Worm (Caenorhabditis elegans) whole organism, L3 larva: Measurements from ENCODE around the gene npp-27.

Experiments
- R02D3.7 ChIP-seq: fragments of 150-350 bp; optimal IDR thresholded peaks from 2 replicates; lab custom pipeline; 2014; ENCODE audit warnings: missing biosample characterization, missing genetic modification characterization
- ZK546.5 ChIP-seq: sonication (generic microtip); optimal IDR thresholded peaks from 2 replicates; lab custom pipeline; 2017; ENCODE audit warnings: missing biosample characterization, missing genetic modification characterization
- aly-2 ChIP-seq: fragments of 150-350 bp; optimal IDR thresholded peaks from 2 replicates; lab custom pipeline; 2014; ENCODE audit warnings: missing biosample characterization, missing genetic modification characterization
- ama-1 ChIP-seq: fragments of 150-350 bp; optimal IDR thresholded peaks from 2 replicates; lab custom pipeline; 2018
- ceh-16 ChIP-seq: sonication (generic microtip); optimal IDR thresholded peaks from 2 replicates; lab custom pipeline; 2017; ENCODE audit warnings: missing biosample characterization, missing genetic modification characterization
- ceh-28 ChIP-seq: fragments of 150-350 bp; optimal IDR thresholded peaks from 2 replicates; lab custom pipeline; 2014; ENCODE audit warnings: missing biosample characterization, missing genetic modification reagents, missing genetic modification characterization
- ceh-82 ChIP-seq: fragments of 150-350 bp; optimal IDR thresholded peaks from 2 replicates; lab custom pipeline; 2014; ENCODE audit warnings: missing biosample characterization, missing genetic modification characterization
- ceh-9 ChIP-seq: sonication (generic microtip); optimal IDR thresholded peaks from 2 replicates; lab custom pipeline; 2018; ENCODE audit warnings: missing biosample characterization, missing genetic modification characterization
- elt-3 ChIP-seq, 3 experiments: fragments of 150-350 bp in 1 of 3; sonication (generic microtip) in 2 of 3; optimal IDR thresholded peaks; 2 replicates in 2 of 3; 4 replicates in 1 of 3; lab custom pipeline; 2014 to 2017; ENCODE audit warnings: missing biosample characterization in 3 of 3, missing genetic modification characterization in 3 of 3
- eor-1 ChIP-seq, 2 experiments: fragments of 150-350 bp; optimal IDR thresholded peaks; 2 replicates each; lab custom pipeline; 2014 to 2018; ENCODE audit warnings: missing biosample characterization in 2 of 2, missing genetic modification characterization in 2 of 2
- fkh-10 ChIP-seq: sonication (generic microtip); optimal IDR thresholded peaks from 2 replicates; lab custom pipeline; 2017; ENCODE audit warnings: missing biosample characterization, missing genetic modification reagents, missing genetic modification characterization
- fkh-2 ChIP-seq: fragments of 150-350 bp; optimal IDR thresholded peaks from 2 replicates; lab custom pipeline; 2014; ENCODE audit warnings: missing biosample characterization, missing genetic modification reagents, missing genetic modification characterization
- fos-1 ChIP-seq: fragments of 150-350 bp; optimal IDR thresholded peaks from 2 replicates; lab custom pipeline; 2014; ENCODE audit warnings: missing biosample characterization, missing genetic modification characterization
- lin-39 ChIP-seq: fragments of 150-350 bp; optimal IDR thresholded peaks from 2 replicates; lab custom pipeline; 2018; ENCODE audit warnings: missing biosample characterization, missing genetic modification reagents, missing genetic modification characterization
- mml-1 ChIP-seq: fragments of 150-350 bp; sonication (generic microtip); optimal IDR thresholded peaks from 3 replicates; lab custom pipeline; 2014; ENCODE audit warnings: missing biosample characterization, missing genetic modification characterization
- nfya-1 ChIP-seq: sonication (generic microtip); optimal IDR thresholded peaks from 2 replicates; lab custom pipeline; 2017; ENCODE audit warnings: missing genetic modification characterization, mild to moderate bottlenecking, missing compliant biosample characterization, antibody characterized with exemption, moderate library complexity; ENCODE audit not compliant: insufficient read depth
- nhr-11 ChIP-seq: fragments of 150-350 bp; optimal IDR thresholded peaks from 2 replicates; lab custom pipeline; 2014; ENCODE audit warnings: missing biosample characterization, missing genetic modification characterization
- nhr-12 ChIP-seq: fragments of 150-350 bp; optimal IDR thresholded peaks from 2 replicates; lab custom pipeline; 2014; ENCODE audit warnings: missing biosample characterization, missing genetic modification characterization
- nhr-23 ChIP-seq: fragments of 150-350 bp; optimal IDR thresholded peaks from 2 replicates; lab custom pipeline; 2014; ENCODE audit warnings: missing biosample characterization, missing genetic modification reagents, missing genetic modification characterization
- nhr-237 ChIP-seq: fragments of 150-350 bp; optimal IDR thresholded peaks from 2 replicates; lab custom pipeline; 2014; ENCODE audit warnings: missing biosample characterization, missing genetic modification characterization
- nhr-25 ChIP-seq: sonication (generic microtip); optimal IDR thresholded peaks from 2 replicates; lab custom pipeline; 2017; ENCODE audit warnings: missing biosample characterization, missing genetic modification characterization
- nhr-28 ChIP-seq: fragments of 150-350 bp; optimal IDR thresholded peaks from 2 replicates; lab custom pipeline; 2014; ENCODE audit warnings: missing biosample characterization, missing genetic modification characterization
- nhr-77 ChIP-seq: fragments of 150-350 bp; optimal IDR thresholded peaks from 2 replicates; lab custom pipeline; 2014; ENCODE audit warnings: missing biosample characterization, missing genetic modification characterization
- pha-4 ChIP-seq: fragments of 150-350 bp; optimal IDR thresholded peaks from 2 replicates; lab custom pipeline; 2014; ENCODE audit warnings: missing biosample characterization, missing genetic modification reagents, missing genetic modification characterization
- pqm-1 ChIP-seq: fragments of 150-350 bp; optimal IDR thresholded peaks from 2 replicates; lab custom pipeline; 2017; ENCODE audit warnings: missing biosample characterization, missing genetic modification characterization, inconsistent platforms
- skn-1 ChIP-seq: fragments of 150-350 bp; optimal IDR thresholded peaks from 2 replicates; lab custom pipeline; 2014; ENCODE audit warnings: missing biosample characterization, missing genetic modification characterization
- snpc-4 ChIP-seq: fragments of 150-350 bp; optimal IDR thresholded peaks from 2 replicates; lab custom pipeline; 2014; ENCODE audit warnings: missing biosample characterization, missing genetic modification characterization
- tbx-2 ChIP-seq: sonication (generic microtip); optimal IDR thresholded peaks from 2 replicates; lab custom pipeline; 2016; ENCODE audit warnings: mild to moderate bottlenecking, missing genetic modification characterization, missing compliant biosample characterization
- unc-39 ChIP-seq: sonication (generic microtip); optimal IDR thresholded peaks from 4 replicates; lab custom pipeline; 2017; ENCODE audit warnings: missing biosample characterization, missing genetic modification characterization
- unc-62 ChIP-seq: fragments of 150-350 bp; sonication (generic microtip); optimal IDR thresholded peaks from 4 replicates; lab custom pipeline; 2014; ENCODE audit warnings: missing biosample characterization, missing genetic modification reagents, missing genetic modification characterization
- ztf-11 ChIP-seq: fragments of 150-350 bp; optimal IDR thresholded peaks from 2 replicates; lab custom pipeline; 2014; ENCODE audit warnings: missing biosample characterization, missing genetic modification characterization
- ztf-4 ChIP-seq: fragments of 150-350 bp; optimal IDR thresholded peaks from 2 replicates; lab custom pipeline; 2014; ENCODE audit warnings: missing biosample characterization, missing genetic modification characterization

Gene npp-27

DNA sequence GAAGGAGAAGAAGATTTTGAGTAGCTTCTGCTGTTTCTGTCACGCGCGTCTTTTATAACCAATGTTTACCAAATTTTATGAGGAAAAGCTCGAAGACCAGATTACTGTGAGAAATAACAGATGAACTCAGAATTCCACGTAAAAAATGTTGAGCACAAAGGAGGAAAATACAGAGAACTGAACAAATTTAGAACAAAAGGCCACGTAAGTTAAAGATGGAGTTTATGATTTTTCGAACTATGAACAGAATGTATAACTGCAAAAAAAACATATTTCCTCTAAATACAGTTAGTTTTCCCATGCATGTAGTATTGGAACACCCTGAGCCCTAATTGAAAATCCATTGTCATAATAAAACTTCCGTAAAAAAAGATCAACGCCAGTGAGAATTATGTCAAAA, 30.9 kb upstream of the npp-27 start, which contains the start of gene exc-9:
TSS of gene exc-9 (minus strand) at position 101 of the 400 bp plus-strand sequence.
- TF ChIP-seq lin-39 (tag; lab: Kevin White, UChicago), result no peak
- no peak for TF ChIP-seq nfya-1 (tag; lab: Kevin White, UChicago)
- TF ChIP-seq nhr-28, result no peak
- no peak for TF ChIP-seq nhr-237
- TF ChIP-seq ceh-82 (tag; lab: Kevin White, UChicago), result no peak
- no peak for TF ChIP-seq R02D3.7 (tag; lab: Kevin White, UChicago)
- TF ChIP-seq, all 47 proteins: peak for 0

DNA sequence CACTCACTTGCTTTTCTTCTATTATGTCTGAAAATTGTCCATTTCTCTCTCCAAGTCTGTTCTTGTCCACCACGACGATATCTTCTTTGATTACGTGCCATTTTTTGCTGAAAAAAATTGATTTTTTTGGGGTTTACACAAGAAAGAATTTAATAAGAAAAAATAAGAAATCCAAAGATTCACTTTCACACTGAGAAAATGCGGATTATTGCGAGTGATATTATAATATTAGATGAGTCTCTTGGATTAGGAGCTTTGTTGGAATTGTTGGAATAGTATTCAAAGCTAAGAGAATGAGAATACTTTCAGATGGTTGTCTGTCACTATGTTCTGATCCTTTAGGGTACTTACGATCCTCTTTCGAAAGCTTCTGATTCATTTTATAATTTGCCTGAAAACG, 28.8 kb upstream of the npp-27 start, which contains the start of gene F20D12.7:
TSS of gene F20D12.7 (minus strand) at position 101 of the 400 bp plus-strand sequence.
- TF ChIP-seq fkh-10 (GFP tag; lab: Kevin White, UChicago) (no peak), fos-1 (tag; lab: Kevin White, UChicago) (no peak), ama-1 (lab: Kevin White, UChicago) (no peak), nfya-1 (tag; lab: Kevin White, UChicago) (no peak), R02D3.7 (tag; lab: Kevin White, UChicago) (no peak), nhr-11 (no peak), pha-4 (tag; lab: Kevin White, UChicago) (no peak), nhr-25 (tag; lab: Kevin White, UChicago) (no peak), eor-1 (tag; optimal IDR thresholded peaks at IDR 0.05; lab: Kevin White, UChicago) (no peak), nhr-237 (no peak), snpc-4 (tag; lab: Kevin White, UChicago) (no peak), unc-39 (tag; lab: Kevin White, UChicago) (no peak), skn-1 (tag; lab: Kevin White, UChicago) (no peak), ceh-16 (tag; lab: Kevin White, UChicago) (no peak), fkh-2 (tag; lab: Kevin White, UChicago) (no peak), mml-1 (tag; lab: Kevin White, UChicago) (no peak)

DNA sequence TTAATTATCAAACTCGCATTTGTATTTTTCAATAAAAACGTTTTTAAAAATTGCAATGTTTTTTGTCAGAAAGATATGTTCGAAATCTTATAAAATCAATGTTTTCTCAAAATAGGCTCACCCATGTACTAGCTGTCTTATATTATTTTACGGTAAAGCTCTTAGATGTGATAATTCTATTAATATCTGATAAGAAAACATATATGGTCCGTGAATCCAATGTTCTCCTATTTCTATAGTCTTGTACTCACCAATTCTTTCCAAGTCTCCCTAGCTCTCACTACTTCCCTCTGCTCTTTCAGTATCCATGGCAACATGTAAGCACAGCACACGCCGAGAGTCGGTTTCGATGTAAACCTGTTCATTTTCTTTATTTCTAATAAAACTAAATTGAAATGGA, 23.7 kb upstream of the npp-27 start, which contains the start of gene bbs-2:
TSS of gene bbs-2 (plus strand) at position 301 of the 400 bp plus-strand sequence.
- TF ChIP-seq ztf-11, result no peak
- TF ChIP-seq ceh-16 (tag; lab: Kevin White, UChicago), result no peak
- TF ChIP-seq eor-1 (tag; optimal IDR thresholded peaks at IDR 0.05; lab: Kevin White, UChicago), result no peak
- no peak for TF ChIP-seq nhr-28
- TF ChIP-seq fos-1 (tag; lab: Kevin White, UChicago), result no peak
- TF ChIP-seq ztf-4 (tag; lab: Kevin White, UChicago), result no peak
- no peak for TF ChIP-seq fkh-10 (GFP tag; lab: Kevin White, UChicago)
- no peak for TF ChIP-seq tbx-2 (tag; lab: Kevin White, UChicago)
- no peak for TF ChIP-seq nhr-12
- no peak for TF ChIP-seq unc-39 (tag; lab: Kevin White, UChicago)
- no peak for TF ChIP-seq nhr-77
- no peak for TF ChIP-seq unc-62 (GFP tag; lab: Kevin White, UChicago)
- no peak for TF ChIP-seq pqm-1 (tag; lab: Kevin White, UChicago)
- TF ChIP-seq ceh-82 (tag; lab: Kevin White, UChicago), result no peak
- no peak for TF ChIP-seq ZK546.5 (tag; lab: Kevin White, UChicago)

DNA sequence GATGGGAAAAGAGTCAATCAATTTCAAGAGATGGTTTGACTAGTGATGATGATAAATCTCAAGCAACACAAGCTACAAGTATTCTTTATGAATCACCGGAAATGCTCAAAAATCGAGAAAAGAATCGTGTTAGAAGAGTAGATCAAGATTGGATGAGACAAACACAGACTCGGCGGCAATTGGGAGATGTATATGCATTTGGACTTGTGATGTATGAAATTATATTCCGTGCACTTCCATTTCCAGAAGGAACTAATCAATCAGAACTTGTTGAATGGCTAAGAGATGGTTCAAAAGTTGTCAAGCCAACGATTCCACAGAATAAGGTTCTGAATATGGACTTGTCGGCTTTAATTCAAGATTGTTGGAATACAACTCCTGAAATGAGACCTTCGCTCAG, 21.8 kb upstream of the npp-27 start:
- TF ChIP-seq nhr-23, result no peak
- TF ChIP-seq pqm-1 (tag; lab: Kevin White, UChicago), result no peak
- TF ChIP-seq eor-1 (tag; optimal IDR thresholded peaks at IDR 0.05; lab: Kevin White, UChicago), result no peak
- no peak for TF ChIP-seq mml-1 (tag; lab: Kevin White, UChicago)
- no peak for TF ChIP-seq aly-2
- TF ChIP-seq skn-1 (tag; lab: Kevin White, UChicago), result no peak
- no peak for TF ChIP-seq elt-3 (tag; optimal IDR thresholded peaks at IDR 0.05; lab: Kevin White, UChicago)

DNA sequence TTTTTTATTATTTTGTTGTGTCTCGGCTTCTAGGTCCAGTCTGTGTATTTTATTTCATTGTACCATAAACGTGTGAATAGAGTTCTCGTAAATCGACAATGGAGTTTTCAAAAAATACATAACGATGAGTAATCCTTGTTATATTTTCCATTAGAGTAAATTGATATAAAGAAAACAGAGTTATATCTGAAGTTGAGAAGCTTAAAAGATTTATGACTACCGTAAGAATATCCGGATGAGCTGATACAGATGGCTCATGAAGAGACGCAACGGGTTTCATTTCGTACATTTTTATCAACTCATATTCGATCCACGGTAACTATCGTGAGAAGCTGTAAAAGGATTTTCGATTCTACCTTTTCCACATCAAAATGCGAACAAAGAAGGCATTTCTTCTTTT, 17.8 kb upstream of the npp-27 start, which contains the start of gene gcy-8:
TSS of gene gcy-8 (plus strand) at position 301 of the 400 bp plus-strand sequence.
- TF ChIP-seq ceh-9 (tag; lab: Kevin White, UChicago) (no peak), nhr-11 (no peak), pha-4 (tag; lab: Kevin White, UChicago) (no peak), tbx-2 (tag; lab: Kevin White, UChicago) (no peak), nhr-25 (tag; lab: Kevin White, UChicago) (no peak), fkh-10 (GFP tag; lab: Kevin White, UChicago) (no peak), ceh-82 (tag; lab: Kevin White, UChicago) (no peak), ztf-4 (tag; lab: Kevin White, UChicago) (no peak), nhr-12 (no peak), nhr-28 (no peak), ceh-28 (tag; lab: Kevin White, UChicago) (no peak), unc-62 (GFP tag; lab: Kevin White, UChicago) (no peak), ztf-11 (no peak)
